Worm (Caenorhabditis elegans) whole organism, young adult: ENCODE results near the gene Y43F4A.1.

Source experiments
- C06A6.2 ChIP-seq: fragments of 200-800 bp; sonication (Bioruptor generic); conservative IDR thresholded peaks from 2 replicates; pipeline ENCODE4 v1.3.6; 2022; ENCODE audit warnings: missing genetic modification characterization, missing compliant biosample characterization
- F49E8.2 ChIP-seq: sonication (generic microtip); optimal IDR thresholded peaks from 3 replicates; lab custom pipeline; 2017; ENCODE audit warnings: missing genetic modification characterization, mild to moderate bottlenecking, missing compliant biosample characterization, antibody characterized with exemption, moderate library complexity; ENCODE audit not compliant: insufficient read depth
- attf-6 ChIP-seq: fragments of 200-800 bp; sonication (Bioruptor generic); IDR thresholded peaks from 2 replicates; pipeline ENCODE4 v1.3.6; 2022; ENCODE audit warnings: missing genetic modification reagents, missing genetic modification characterization, missing compliant biosample characterization
- efl-1 ChIP-seq: fragments of 150-350 bp; optimal IDR thresholded peaks from 2 replicates; lab custom pipeline; 2014; ENCODE audit warnings: missing biosample characterization, missing genetic modification reagents, missing genetic modification characterization
- nhr-27 ChIP-seq: fragments of 200-800 bp; sonication (Bioruptor generic); optimal IDR thresholded peaks from 2 replicates; lab custom pipeline; 2018; ENCODE audit warnings: mild to moderate bottlenecking, missing genetic modification characterization, moderate library complexity, missing compliant biosample characterization
- sea-2 ChIP-seq: fragments of 200-800 bp; sonication (Bioruptor generic); IDR thresholded peaks from 2 replicates; pipeline ENCODE4 v1.3.6; 2022; ENCODE audit warnings: missing genetic modification characterization, missing compliant biosample characterization
- unc-130 ChIP-seq: sonication (generic microtip); optimal IDR thresholded peaks from 2 replicates; lab custom pipeline; 2016; ENCODE audit warnings: missing genetic modification reagents, missing genetic modification characterization, missing compliant biosample characterization

DNA sequence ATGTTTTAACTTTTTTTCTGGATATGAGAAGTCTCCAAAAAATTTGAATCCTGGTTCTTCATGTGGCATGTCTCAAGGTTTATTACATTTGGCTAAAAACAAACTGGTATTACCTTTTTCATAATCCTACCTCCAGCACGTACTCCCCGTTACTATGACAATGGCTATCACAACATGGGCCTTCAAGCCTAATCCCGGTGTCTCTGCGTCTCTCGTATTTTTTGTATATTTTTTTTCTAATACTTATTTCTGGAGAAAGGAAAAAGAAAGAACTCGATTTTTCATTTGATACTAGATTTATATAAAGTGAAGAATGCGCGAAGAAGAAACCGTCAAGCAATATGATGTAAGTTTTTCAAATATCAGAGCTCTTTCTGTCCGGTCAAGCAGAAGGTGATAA is 23.4 kb downstream of the Y43F4A.1 start, which contains the start of gene anoh-1:
- no peak for TF ChIP-seq sea-2 (GFP tag; lab: Robert Waterston, UW)
- no peak for TF ChIP-seq efl-1 (GFP tag; lab: Kevin White, UChicago)
- TF ChIP-seq attf-6 (GFP tag; lab: Robert Waterston, UW) = no peak
- TF ChIP-seq nhr-27 = no peak
- TF ChIP-seq F49E8.2 (tag; lab: Kevin White, UChicago) = no peak
- TF ChIP-seq C06A6.2 (GFP tag; lab: Robert Waterston, UW) = no peak
- TF ChIP-seq unc-130 (GFP tag; lab: Kevin White, UChicago) = no peak
